Worm (Caenorhabditis elegans) whole organism, young adult: ENCODE data around the gene hrpl-1.

Experiments used
- B0336.3 ChIP-seq: fragments of 200-800 bp; sonication (Bioruptor generic); IDR thresholded peaks from 2 replicates; pipeline ENCODE4 v1.3.6; 2022; ENCODE audit warnings: missing genetic modification characterization, missing compliant biosample characterization
- C17E4.6 ChIP-seq: fragments of 200-800 bp; sonication (Bioruptor generic); IDR thresholded peaks from 2 replicates; pipeline ENCODE4 v1.3.6; 2022; ENCODE audit warnings: missing genetic modification reagents, missing genetic modification characterization, missing compliant biosample characterization
- ama-1 ChIP-seq, 3 experiments: fragments of 150-350 bp in 1 of 3; sonication (generic microtip) in 2 of 3; optimal IDR thresholded peaks; 2 replicates each; lab custom pipeline; 2014 to 2018; ENCODE audit warnings: missing biosample characterization in 2 of 3, missing genetic modification characterization in 2 of 3, missing genetic modification reagents in 2 of 3
- lsl-1 ChIP-seq: fragments of 200-800 bp; sonication (Bioruptor generic); optimal IDR thresholded peaks from 2 replicates; lab custom pipeline; 2018; ENCODE audit warnings: mild to moderate bottlenecking, missing genetic modification characterization, moderate library complexity, missing compliant biosample characterization
- madf-10 ChIP-seq: sonication (generic microtip); optimal IDR thresholded peaks from 2 replicates; lab custom pipeline; 2016; ENCODE audit warnings: mild to moderate bottlenecking, missing genetic modification characterization, missing compliant biosample characterization
- nfya-2 ChIP-seq: fragments of 200-800 bp; sonication (Bioruptor generic); IDR thresholded peaks from 2 replicates; pipeline ENCODE4 v1.3.6; 2022; ENCODE audit warnings: missing genetic modification reagents, missing genetic modification characterization, missing compliant biosample characterization
- nhr-120 ChIP-seq: fragments of 200-800 bp; sonication (Bioruptor generic); IDR thresholded peaks from 2 replicates; pipeline ENCODE4 v1.3.6; 2022; ENCODE audit warnings: missing genetic modification characterization, missing compliant biosample characterization
- pha-4 ChIP-seq: fragments of 150-350 bp; sonication (generic microtip); optimal IDR thresholded peaks from 2 replicates; lab custom pipeline; 2014; ENCODE audit warnings: missing biosample characterization, missing genetic modification reagents, missing genetic modification characterization
- xnd-1 ChIP-seq: sonication (generic microtip); optimal IDR thresholded peaks from 2 replicates; lab custom pipeline; 2016; ENCODE audit warnings: missing genotype, missing genetic modification reagents, missing genetic modification characterization, missing compliant biosample characterization
- ztf-25 ChIP-seq: fragments of 200-800 bp; sonication (Bioruptor generic); IDR thresholded peaks from 2 replicates; pipeline ENCODE4 v1.3.6; 2022; ENCODE audit warnings: missing genetic modification reagents, missing genetic modification characterization, missing compliant biosample characterization

- TF ChIP-seq nhr-120 (GFP tag; lab: Robert Waterston, UW) (no peak), pha-4 (tag; lab: Kevin White, UChicago) (no peak), ztf-25 (GFP tag; lab: Robert Waterston, UW) (no peak), xnd-1 (tag; lab: Kevin White, UChicago) (no peak), madf-10 (tag; lab: Kevin White, UChicago) (no peak), lsl-1 (GFP tag; lab: Kevin White, UChicago) (no peak), ama-1 (optimal IDR thresholded peaks at IDR 0.05; lab: Kevin White, UChicago) (peak; percentile 88), ama-1 (GFP tag; optimal IDR thresholded peaks at IDR 0.05; lab: Kevin White, UChicago) (no peak), nfya-2 (GFP tag; lab: Robert Waterston, UW) (no peak), C17E4.6 (GFP tag; lab: Robert Waterston, UW) (no peak), B0336.3 (GFP tag; lab: Robert Waterston, UW) (0 out of 2 replicates have a peak, but pooled peaks have one; percentile 39)
Observed at ce11 chrII:6888661-6889579, 9.6 kb upstream of the hrpl-1 start.
